Fruit fly (Drosophila melanogaster) whole organism, adult: ENCODE results near the gene CG16953.

Experiments
- CG11617 ChIP-seq: fragments of 200-800 bp; sonication (Bioruptor generic); optimal IDR thresholded peaks from 2 replicates; lab custom pipeline; 2017; ENCODE audit warnings: mild to moderate bottlenecking, missing biosample characterization, missing genetic modification reagents, missing genetic modification characterization
- CG14711 ChIP-seq: fragments of 200-800 bp; sonication (Bioruptor generic); optimal IDR thresholded peaks from 2 replicates; lab custom pipeline; 2018; ENCODE audit warnings: missing biosample characterization, mild to moderate bottlenecking, missing genetic modification characterization, moderate library complexity
- CG1620 ChIP-seq: fragments of 200-800 bp; sonication (Bioruptor generic); optimal IDR thresholded peaks from 2 replicates; lab custom pipeline; 2016; ENCODE audit warnings: missing biosample characterization, missing genetic modification characterization
- CG5204 ChIP-seq: fragments of 200-800 bp; sonication (Bioruptor generic); optimal IDR thresholded peaks from 2 replicates; lab custom pipeline; 2016; ENCODE audit warnings: missing biosample characterization, missing genetic modification characterization
- CG7045 ChIP-seq: fragments of 200-800 bp; sonication (Bioruptor generic); optimal IDR thresholded peaks from 2 replicates; lab custom pipeline; 2017; ENCODE audit warnings: missing biosample characterization, mild to moderate bottlenecking, missing genetic modification characterization
- CG7101 ChIP-seq: fragments of 200-800 bp; sonication (Bioruptor generic); optimal IDR thresholded peaks from 2 replicates; lab custom pipeline; 2018; ENCODE audit warnings: missing biosample characterization, mild to moderate bottlenecking, missing genetic modification characterization, moderate library complexity
- Crg-1 ChIP-seq: fragments of 200-800 bp; sonication (Bioruptor generic); optimal IDR thresholded peaks from 2 replicates; lab custom pipeline; 2016; ENCODE audit warnings: missing biosample characterization, missing genetic modification characterization
- Hr96 ChIP-seq: fragments of 200-800 bp; sonication (Bioruptor generic); optimal IDR thresholded peaks from 2 replicates; lab custom pipeline; 2016; ENCODE audit warnings: missing biosample characterization, missing genetic modification characterization
- Mnt ChIP-seq: fragments of 200-800 bp; sonication (Bioruptor generic); optimal IDR thresholded peaks from 2 replicates; lab custom pipeline; 2016; ENCODE audit warnings: missing biosample characterization, mild to moderate bottlenecking, missing genetic modification characterization
- bab1 ChIP-seq: fragments of 200-800 bp; sonication (Bioruptor generic); optimal IDR thresholded peaks from 3 replicates; lab custom pipeline; 2019; ENCODE audit warnings: missing biosample characterization, mild to moderate bottlenecking, missing genetic modification characterization, moderate library complexity
- cic ChIP-seq: fragments of 200-800 bp; sonication (Bioruptor generic); optimal IDR thresholded peaks from 2 replicates; lab custom pipeline; 2017; ENCODE audit warnings: missing biosample characterization, mild to moderate bottlenecking, missing genetic modification characterization, moderate library complexity
- ovo ChIP-seq: fragments of 200-800 bp; sonication (Bioruptor generic); optimal IDR thresholded peaks from 2 replicates; lab custom pipeline; 2016; ENCODE audit warnings: missing biosample characterization, missing genetic modification characterization
- pad ChIP-seq: fragments of 200-800 bp; sonication (Bioruptor generic); optimal IDR thresholded peaks from 3 replicates; lab custom pipeline; 2017; ENCODE audit warnings: missing biosample characterization, missing genetic modification characterization, mild to moderate bottlenecking, moderate library complexity, missing genetic modification reagents
- toe ChIP-seq: fragments of 200-800 bp; sonication (Bioruptor generic); optimal IDR thresholded peaks from 2 replicates; lab custom pipeline; 2016; ENCODE audit warnings: missing biosample characterization, missing genetic modification characterization

DNA sequence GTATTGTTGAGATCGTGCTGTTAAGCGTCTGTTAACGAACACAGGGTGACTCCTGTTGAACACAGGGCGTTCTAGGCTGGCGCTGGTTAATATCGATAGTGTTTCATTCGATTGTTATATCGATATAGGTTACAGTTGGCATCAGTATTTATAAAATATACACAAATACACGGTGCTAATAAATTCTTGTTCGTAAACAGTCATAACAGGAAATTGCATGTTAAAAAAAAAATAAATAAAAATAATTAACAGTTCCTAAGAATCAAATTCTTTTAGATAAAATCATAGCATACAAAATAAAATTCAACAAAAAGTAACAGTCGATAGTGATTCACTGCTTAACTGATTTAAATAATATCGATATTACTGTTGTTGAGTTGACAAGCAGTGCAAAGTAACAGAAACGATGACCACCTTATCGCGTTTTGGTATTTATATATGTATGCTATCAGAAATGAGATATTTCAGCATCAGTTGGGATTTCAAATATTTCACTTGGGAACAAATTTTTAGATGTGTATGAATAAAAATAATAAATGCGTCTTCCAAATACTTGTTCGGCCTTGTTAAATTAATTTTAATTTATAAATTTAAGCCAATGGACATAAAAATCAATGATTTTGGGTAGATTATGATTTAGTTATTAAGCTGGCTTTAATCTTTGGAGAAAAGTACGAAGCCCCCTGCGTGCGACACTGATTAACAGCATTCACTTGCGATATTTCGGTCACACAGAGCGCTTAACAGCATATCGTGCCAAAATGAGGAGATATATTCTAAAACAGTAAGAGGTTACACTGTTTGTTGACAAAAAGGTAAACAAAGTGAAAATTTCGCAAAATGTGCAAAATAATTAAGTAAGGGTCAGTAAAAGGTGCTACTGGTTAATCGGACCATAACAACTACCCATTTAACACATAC lies 49.3 kb upstream of the CG16953 start, which contains the start of the genes Pi3K92E and Lrrk:
- TF ChIP-seq bab1 (GFP tag; lab: Kevin White, UChicago): peak; percentile 77
- TF ChIP-seq cic (GFP tag; lab: Kevin White, UChicago): no peak
- no peak for TF ChIP-seq CG7045 (GFP tag; lab: Kevin White, UChicago)
- no peak for TF ChIP-seq CG14711 (tag; lab: Kevin White, UChicago)
- no peak for TF ChIP-seq CG11617 (GFP tag; lab: Kevin White, UChicago)
- TF ChIP-seq toe: no peak
- TF ChIP-seq Hr96 (GFP tag; lab: Kevin White, UChicago): no peak
- no peak for TF ChIP-seq pad (GFP tag; lab: Kevin White, UChicago)
- no peak for TF ChIP-seq ovo
- TF ChIP-seq CG7101 (tag; lab: Kevin White, UChicago): no peak
- TF ChIP-seq CG1620: peak; percentile 51
- no peak for TF ChIP-seq Mnt (GFP tag; lab: Kevin White, UChicago)
- TF ChIP-seq CG5204 (GFP tag; lab: Kevin White, UChicago): no peak
- TF ChIP-seq Crg-1 (GFP tag; lab: Kevin White, UChicago): peak; percentile 44
